Fruit fly (Drosophila melanogaster) whole organism, prepupa: ENCODE data around the gene CenB1A.

Source experiments
- Blimp-1 ChIP-seq: fragments of 200-800 bp; sonication (Bioruptor generic); optimal IDR thresholded peaks from 3 replicates; lab custom pipeline; 2017; ENCODE audit warnings: missing biosample characterization, missing genetic modification characterization, mild to moderate bottlenecking, moderate library complexity, missing genetic modification reagents
- CG10669 ChIP-seq: fragments of 200-800 bp; sonication (Bioruptor generic); optimal IDR thresholded peaks from 3 replicates; lab custom pipeline; 2018; ENCODE audit warnings: missing biosample characterization, mild to moderate bottlenecking, missing genetic modification characterization, moderate library complexity
- CG11294 ChIP-seq: fragments of 200-800 bp; sonication (Bioruptor generic); IDR thresholded peaks from 2 replicates; pipeline ENCODE4 v1.3.6; 2022; ENCODE audit warnings: missing biosample characterization, missing genetic modification characterization
- CG11902 ChIP-seq: fragments of 200-800 bp; sonication (Bioruptor generic); optimal IDR thresholded peaks from 3 replicates; lab custom pipeline; 2016; ENCODE audit warnings: missing biosample characterization, missing genetic modification characterization
- CG15336 ChIP-seq: fragments of 200-800 bp; sonication (Bioruptor generic); IDR thresholded peaks from 2 replicates; pipeline ENCODE4 v1.3.6; 2022; ENCODE audit warnings: missing biosample characterization, missing genetic modification characterization
- CG1621 ChIP-seq: fragments of 200-800 bp; sonication (Bioruptor generic); optimal IDR thresholded peaks from 3 replicates; lab custom pipeline; 2018; ENCODE audit warnings: missing biosample characterization, mild to moderate bottlenecking, missing genetic modification characterization
- CG3032 ChIP-seq: fragments of 200-800 bp; optimal IDR thresholded peaks from 2 replicates; lab custom pipeline; 2019; ENCODE audit warnings: missing biosample characterization, mild to moderate bottlenecking, missing genetic modification characterization, moderate library complexity
- CG31627 ChIP-seq: fragments of 200-800 bp; sonication (Bioruptor generic); optimal IDR thresholded peaks from 3 replicates; lab custom pipeline; 2016; ENCODE audit warnings: missing biosample characterization, missing genetic modification characterization
- CG34406 ChIP-seq: fragments of 200-800 bp; sonication (Bioruptor generic); optimal IDR thresholded peaks from 3 replicates; lab custom pipeline; 2016; ENCODE audit warnings: missing biosample characterization, missing genetic modification characterization
- CG3919 ChIP-seq: fragments of 200-800 bp; sonication (Bioruptor generic); optimal IDR thresholded peaks from 3 replicates; lab custom pipeline; 2016; ENCODE audit warnings: missing biosample characterization, missing genetic modification characterization
- CG6163 ChIP-seq: fragments of 200-800 bp; sonication (Bioruptor generic); IDR thresholded peaks from 3 replicates; pipeline ENCODE4 v1.3.6; 2022; ENCODE audit warnings: missing biosample characterization, missing genetic modification characterization
- CG6276 ChIP-seq: fragments of 200-800 bp; sonication (Bioruptor generic); optimal IDR thresholded peaks from 2 replicates; lab custom pipeline; 2017; ENCODE audit warnings: missing biosample characterization, mild to moderate bottlenecking, missing genetic modification characterization
- CG6808 ChIP-seq: fragments of 200-800 bp; sonication (Bioruptor generic); optimal IDR thresholded peaks from 3 replicates; lab custom pipeline; 2017; ENCODE audit warnings: missing biosample characterization, missing genetic modification characterization, mild to moderate bottlenecking, moderate library complexity, missing genetic modification reagents
- CG6854 ChIP-seq: fragments of 200-800 bp; sonication (Bioruptor generic); optimal IDR thresholded peaks from 2 replicates; lab custom pipeline; 2017; ENCODE audit warnings: missing biosample characterization, mild to moderate bottlenecking, missing genetic modification characterization
- CG8119 ChIP-seq: fragments of 200-800 bp; sonication (Bioruptor generic); IDR thresholded peaks from 3 replicates; pipeline ENCODE4 v1.3.6; 2022; ENCODE audit warnings: missing biosample characterization, missing genetic modification characterization
- CG8319 ChIP-seq: fragments of 200-800 bp; sonication (Bioruptor generic); optimal IDR thresholded peaks from 3 replicates; lab custom pipeline; 2016; ENCODE audit warnings: missing biosample characterization, missing genetic modification characterization
- CG8632 ChIP-seq: fragments of 200-800 bp; sonication (Bioruptor generic); optimal IDR thresholded peaks from 3 replicates; lab custom pipeline; 2016; ENCODE audit warnings: missing biosample characterization, missing genetic modification characterization
- CG9139 ChIP-seq: fragments of 200-800 bp; sonication (Bioruptor generic); optimal IDR thresholded peaks from 3 replicates; lab custom pipeline; 2017; ENCODE audit warnings: missing biosample characterization, mild to moderate bottlenecking, missing genetic modification characterization
- Eip75B ChIP-seq: fragments of 200-800 bp; sonication (Bioruptor generic); optimal IDR thresholded peaks from 3 replicates; lab custom pipeline; 2016; ENCODE audit warnings: missing biosample characterization, missing genetic modification characterization
- Eip78C ChIP-seq: fragments of 200-800 bp; sonication (Bioruptor generic); peaks from one replicate; lab custom pipeline; 2016; ENCODE audit warnings: missing biosample characterization, missing genetic modification characterization
- Eip93F ChIP-seq: fragments of 200-800 bp; sonication (Bioruptor generic); optimal IDR thresholded peaks from 2 replicates; lab custom pipeline; 2016; ENCODE audit warnings: missing biosample characterization, mild to moderate bottlenecking, missing genetic modification characterization
- Ets21C ChIP-seq: fragments of 200-800 bp; sonication (Bioruptor generic); optimal IDR thresholded peaks from 3 replicates; lab custom pipeline; 2016; ENCODE audit warnings: missing biosample characterization, missing genetic modification characterization
- Gug ChIP-seq: fragments of 200-800 bp; sonication (Bioruptor generic); IDR thresholded peaks from 2 replicates; pipeline ENCODE4 v1.3.6; 2022; ENCODE audit warnings: missing biosample characterization, missing genetic modification characterization
- Hr38 ChIP-seq: sonication (Bioruptor generic); optimal IDR thresholded peaks from 2 replicates; lab custom pipeline; 2016; ENCODE audit warnings: missing biosample characterization, missing genetic modification characterization
- Hr39 ChIP-seq: fragments of 200-800 bp; sonication (Bioruptor generic); optimal IDR thresholded peaks from 2 replicates; lab custom pipeline; 2016; ENCODE audit warnings: missing biosample characterization, missing genetic modification characterization
- Hr4 ChIP-seq: fragments of 200-800 bp; sonication (Bioruptor generic); optimal IDR thresholded peaks from 3 replicates; lab custom pipeline; 2016; ENCODE audit warnings: missing biosample characterization, missing genetic modification characterization
- OdsH ChIP-seq: fragments of 200-800 bp; sonication (Bioruptor generic); optimal IDR thresholded peaks from 3 replicates; lab custom pipeline; 2016; ENCODE audit warnings: missing biosample characterization, missing genetic modification characterization
- Smox ChIP-seq: fragments of 200-800 bp; sonication (Bioruptor generic); optimal IDR thresholded peaks from 3 replicates; lab custom pipeline; 2016; ENCODE audit warnings: missing biosample characterization, missing genetic modification characterization
- Sox102F ChIP-seq: fragments of 200-800 bp; sonication (Bioruptor generic); optimal IDR thresholded peaks from 2 replicates; lab custom pipeline; 2016; ENCODE audit warnings: missing biosample characterization, mild to moderate bottlenecking, missing genetic modification characterization
- Sox15 ChIP-seq: fragments of 200-800 bp; sonication (Bioruptor generic); optimal IDR thresholded peaks from 3 replicates; lab custom pipeline; 2016; ENCODE audit warnings: missing biosample characterization, missing genetic modification characterization
- achi ChIP-seq: fragments of 200-800 bp; sonication (Bioruptor generic); optimal IDR thresholded peaks from 3 replicates; lab custom pipeline; 2016; ENCODE audit warnings: missing biosample characterization, missing genetic modification characterization
- acj6 ChIP-seq: fragments of 200-800 bp; sonication (Bioruptor generic); optimal IDR thresholded peaks from 3 replicates; lab custom pipeline; 2016; ENCODE audit warnings: missing biosample characterization, missing genetic modification characterization
- cyc ChIP-seq: fragments of 200-800 bp; sonication (Bioruptor generic); optimal IDR thresholded peaks from 3 replicates; lab custom pipeline; 2016; ENCODE audit warnings: missing biosample characterization, missing genetic modification characterization
- dac ChIP-seq: fragments of 200-800 bp; sonication (Bioruptor generic); optimal IDR thresholded peaks from 2 replicates; lab custom pipeline; 2017; ENCODE audit warnings: missing biosample characterization, mild to moderate bottlenecking, missing genetic modification characterization
- dsx ChIP-seq: fragments of 200-800 bp; optimal IDR thresholded peaks from 3 replicates; lab custom pipeline; 2019; ENCODE audit warnings: missing biosample characterization, mild to moderate bottlenecking, missing genetic modification characterization, moderate library complexity; ENCODE audit not compliant: poor library complexity, severe bottlenecking
- fd59A ChIP-seq: fragments of 200-800 bp; sonication (Bioruptor generic); optimal IDR thresholded peaks from 2 replicates; lab custom pipeline; 2017; ENCODE audit warnings: missing biosample characterization, mild to moderate bottlenecking, missing genetic modification characterization, missing genetic modification reagents
- fd85E ChIP-seq: fragments of 200-800 bp; sonication (Bioruptor generic); optimal IDR thresholded peaks from 3 replicates; lab custom pipeline; 2016; ENCODE audit warnings: missing biosample characterization, missing genetic modification characterization
- fkh ChIP-seq: fragments of 200-800 bp; sonication (Bioruptor generic); optimal IDR thresholded peaks from 3 replicates; lab custom pipeline; 2017; ENCODE audit warnings: missing biosample characterization, mild to moderate bottlenecking, missing genetic modification characterization, moderate library complexity
- net ChIP-seq: fragments of 200-800 bp; sonication (Bioruptor generic); optimal IDR thresholded peaks from 3 replicates; lab custom pipeline; 2016; ENCODE audit warnings: missing biosample characterization, missing genetic modification characterization
- pdm3 ChIP-seq: fragments of 200-800 bp; sonication (Bioruptor generic); optimal IDR thresholded peaks from 3 replicates; lab custom pipeline; 2016; ENCODE audit warnings: missing biosample characterization, missing genetic modification characterization
- salr ChIP-seq, 2 experiments: fragments of 200-800 bp; sonication (Bioruptor generic); optimal IDR thresholded peaks; 3 replicates each; lab custom pipeline; 2016 to 2018; ENCODE audit warnings: missing biosample characterization in 2 of 2, missing genetic modification characterization in 2 of 2, mild to moderate bottlenecking in 1 of 2
- ss ChIP-seq, 2 experiments: fragments of 200-800 bp; sonication (Bioruptor generic); optimal IDR thresholded peaks; 2 replicates in 1 of 2; 3 replicates in 1 of 2; lab custom pipeline; 2017 to 2018; ENCODE audit warnings: mild to moderate bottlenecking in 2 of 2, missing biosample characterization in 2 of 2, missing genetic modification characterization in 2 of 2, moderate library complexity in 1 of 2
- svp ChIP-seq: fragments of 200-800 bp; sonication (Bioruptor generic); peaks from one replicate; lab custom pipeline; 2016; ENCODE audit warnings: missing biosample characterization, missing genetic modification characterization
- topi ChIP-seq: fragments of 200-800 bp; sonication (Bioruptor generic); optimal IDR thresholded peaks from 3 replicates; lab custom pipeline; 2016; ENCODE audit warnings: missing biosample characterization, missing genetic modification characterization
- vri ChIP-seq: fragments of 200-800 bp; sonication (Bioruptor generic); optimal IDR thresholded peaks from 3 replicates; lab custom pipeline; 2016; ENCODE audit warnings: missing biosample characterization, mild to moderate bottlenecking, missing genetic modification characterization

The CenB1A gene

DNA sequence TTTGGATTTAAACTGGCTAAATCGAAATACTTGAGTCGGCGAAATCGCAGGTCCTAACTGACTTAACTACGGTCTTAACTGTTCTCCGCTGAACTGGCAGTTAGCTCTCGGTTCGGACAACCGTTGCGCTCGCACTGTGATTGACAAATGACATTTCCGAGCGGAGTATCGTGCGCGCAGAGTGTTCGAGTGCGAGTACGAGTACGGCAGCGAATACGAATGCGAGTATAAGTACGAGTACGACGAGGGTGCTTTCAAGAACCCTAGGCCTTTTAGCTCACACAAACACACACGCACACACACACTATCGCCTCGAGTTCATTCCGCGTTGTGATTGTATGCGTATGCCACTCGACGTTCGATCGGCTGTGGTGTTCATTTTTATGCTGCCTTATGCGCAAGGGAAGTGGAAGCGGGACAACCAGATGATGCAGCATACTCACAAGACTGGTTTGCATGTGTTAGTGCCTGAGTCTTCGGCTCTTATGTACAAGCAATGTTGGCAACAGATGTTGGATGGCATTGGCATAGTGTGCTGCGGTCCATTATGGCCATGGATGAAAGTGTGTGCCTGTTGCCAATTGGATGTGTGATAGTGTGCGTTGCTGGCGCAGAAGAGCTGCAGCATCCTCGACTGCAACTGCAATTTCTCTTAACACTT lies 23.6 kb downstream of the CenB1A start, which contains the start of gene hh:
hh (minus strand) TSS at position 229 of the 661 bp plus-strand sequence.
- TF ChIP-seq vri (peak; percentile 19), Blimp-1 (peak; percentile 57), CG6854 (GFP tag; lab: Kevin White, UChicago) (no peak), CG8119 (GFP tag; lab: Robert Waterston, UW) (0 out of 3 replicates have a peak, but pooled peaks have one; percentile 16), ss (GFP tag; optimal IDR thresholded peaks at IDR 0.05; lab: Kevin White, UChicago) (peak; percentile 15 to 40), CG3919 (GFP tag; lab: Kevin White, UChicago) (no peak), Eip78C (peak; percentile 59), dsx (GFP tag; lab: Kevin White, UChicago) (peak; percentile 9), fkh (GFP tag; lab: Kevin White, UChicago) (peak; percentile 4)
- TF ChIP-seq, all 60 proteins: peak for 7

DNA sequence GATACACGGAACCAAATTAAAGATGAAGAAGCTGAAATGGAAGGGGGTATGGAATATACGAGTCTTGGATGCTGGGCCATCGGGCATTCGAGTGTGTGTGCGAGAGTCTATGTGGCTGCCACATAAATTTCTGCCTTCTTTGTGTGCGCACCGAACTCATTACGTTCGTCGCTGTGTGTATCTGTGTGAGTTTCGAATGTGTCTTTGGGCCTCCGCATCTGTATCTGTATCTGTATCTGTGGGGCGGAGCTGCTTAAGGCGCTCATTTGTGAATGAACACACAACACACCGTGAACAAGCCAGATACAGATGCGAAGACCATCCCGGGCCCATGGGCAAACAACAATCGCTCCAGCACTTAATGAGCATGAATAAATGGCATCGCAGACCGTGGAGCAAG lies 25.2 kb downstream of the CenB1A start:
- TF ChIP-seq cyc (no peak), svp (GFP tag; lab: Kevin White, UChicago) (no peak), Hr38 (GFP tag; lab: Kevin White, UChicago) (no peak), Smox (GFP tag; lab: Kevin White, UChicago) (no peak), CG9139 (no peak), dac (GFP tag; lab: Kevin White, UChicago) (no peak), Ets21C (GFP tag; lab: Kevin White, UChicago) (no peak), Eip78C (no peak), CG8632 (no peak), CG11294 (no peak), Sox102F (no peak), CG6163 (GFP tag; lab: Robert Waterston, UW) (no peak), CG8119 (GFP tag; lab: Robert Waterston, UW) (no peak), OdsH (GFP tag; lab: Kevin White, UChicago) (no peak), CG1621 (tag; lab: Kevin White, UChicago) (no peak)
- TF ChIP-seq, all 60 proteins: peak for 0

DNA sequence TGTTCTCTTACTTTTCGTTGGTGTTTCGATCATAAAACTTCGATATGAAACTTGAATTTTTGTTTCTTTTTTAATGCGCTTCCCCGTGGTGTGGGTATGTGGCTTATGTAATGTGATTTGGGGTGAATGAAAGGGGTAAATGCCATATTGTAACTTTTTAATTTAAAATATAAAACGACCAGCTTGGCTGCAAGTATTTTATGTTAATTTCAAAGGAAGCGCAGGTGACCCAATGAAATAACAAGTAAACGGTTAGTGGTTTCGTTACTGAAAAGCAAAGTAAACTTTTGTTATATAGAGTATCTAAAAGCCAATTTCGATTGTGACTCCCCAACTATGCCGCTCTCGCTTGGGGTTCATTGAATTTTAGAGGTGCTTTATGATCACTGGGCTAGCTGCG lies 26.5 kb downstream of the CenB1A start:
- no peak for TF ChIP-seq fd85E
- TF ChIP-seq Hr4 (GFP tag; lab: Kevin White, UChicago) = peak; percentile 21
- no peak for TF ChIP-seq CG3032 (tag; lab: Kevin White, UChicago)
- TF ChIP-seq CG15336 (GFP tag; lab: Robert Waterston, UW) = peak; percentile 42; the same call in 1 of the 2 replicates
- peak; percentile 3 for TF ChIP-seq net (GFP tag; lab: Kevin White, UChicago)
- TF ChIP-seq achi (GFP tag; lab: Kevin White, UChicago) = peak; percentile 11
- no peak for TF ChIP-seq CG11902 (GFP tag; lab: Kevin White, UChicago)
- peak; percentile 26 for TF ChIP-seq CG10669
- peak; percentile 26 for TF ChIP-seq CG31627 (GFP tag; lab: Kevin White, UChicago)
- TF ChIP-seq vri = peak; percentile 5
- TF ChIP-seq CG11294 = no peak
- no peak for TF ChIP-seq Eip93F
- peak; percentile 22 for TF ChIP-seq CG8632
- TF ChIP-seq CG34406 (GFP tag; lab: Kevin White, UChicago) = peak; percentile 19
- TF ChIP-seq Eip78C = peak; percentile 11
- TF ChIP-seq cyc = no peak
- TF ChIP-seq CG8119 (GFP tag; lab: Robert Waterston, UW) = no peak
- TF ChIP-seq acj6 (GFP tag; lab: Kevin White, UChicago) = peak; percentile 19
- TF ChIP-seq Smox (GFP tag; lab: Kevin White, UChicago) = peak; percentile 30
- peak; percentile 43 for TF ChIP-seq pdm3 (GFP tag; lab: Kevin White, UChicago)
- peak; percentile 20 for TF ChIP-seq CG3919 (GFP tag; lab: Kevin White, UChicago)
- peak; percentile 45 for TF ChIP-seq Hr39
- TF ChIP-seq Eip75B (GFP tag; lab: Kevin White, UChicago) = peak; percentile 23
- TF ChIP-seq CG6276 (GFP tag; lab: Kevin White, UChicago) = no peak
- no peak for TF ChIP-seq Sox15 (GFP tag; lab: Kevin White, UChicago)
- TF ChIP-seq CG9139 = no peak
- peak; percentile 41 for TF ChIP-seq Sox102F
- TF ChIP-seq topi (GFP tag; lab: Kevin White, UChicago) = peak; percentile 33
- TF ChIP-seq Ets21C (GFP tag; lab: Kevin White, UChicago) = no peak
- no peak for TF ChIP-seq fd59A (GFP tag; lab: Kevin White, UChicago)
- no peak for TF ChIP-seq Blimp-1
- TF ChIP-seq salr (GFP tag; optimal IDR thresholded peaks at IDR 0.05; lab: Kevin White, UChicago) = no peak
- no peak for TF ChIP-seq CG8319 (GFP tag; lab: Kevin White, UChicago)
- peak; percentile 26 for TF ChIP-seq OdsH (GFP tag; lab: Kevin White, UChicago)
- TF ChIP-seq dsx (GFP tag; lab: Kevin White, UChicago) = peak; percentile 1
- no peak for TF ChIP-seq Gug (GFP tag; lab: Robert Waterston, UW)
- TF ChIP-seq CG6808 (GFP tag; lab: Kevin White, UChicago) = peak; percentile 48
